Worm (Caenorhabditis elegans) whole organism, late embryonic: ENCODE results near the gene nhr-142.

Source experiments
- che-1 ChIP-seq: sonication (generic microtip); optimal IDR thresholded peaks from 2 replicates; lab custom pipeline; 2016; ENCODE audit warnings: mild to moderate bottlenecking, missing genetic modification characterization, missing compliant biosample characterization
- elt-2 ChIP-seq: sonication (generic microtip); optimal IDR thresholded peaks from 2 replicates; lab custom pipeline; 2016; ENCODE audit warnings: missing genetic modification reagents, missing genetic modification characterization, missing compliant biosample characterization
- fax-1 ChIP-seq: sonication (generic microtip); optimal IDR thresholded peaks from 2 replicates; lab custom pipeline; 2016; ENCODE audit warnings: missing genotype, missing genetic modification characterization, missing compliant biosample characterization
- fkh-10 ChIP-seq: fragments of 150-350 bp; optimal IDR thresholded peaks from 2 replicates; lab custom pipeline; 2014; ENCODE audit warnings: missing biosample characterization, missing genetic modification reagents, missing genetic modification characterization
- hlh-30 ChIP-seq: sonication (generic microtip); optimal IDR thresholded peaks from 2 replicates; lab custom pipeline; 2017; ENCODE audit warnings: antibody characterized with exemption, missing genetic modification characterization, missing compliant biosample characterization; ENCODE audit not compliant: insufficient read depth
- pat-9 ChIP-seq: fragments of 200-800 bp; sonication (Bioruptor generic); optimal IDR thresholded peaks from 2 replicates; lab custom pipeline; 2018; ENCODE audit warnings: mild to moderate bottlenecking, missing genetic modification characterization, moderate library complexity, missing compliant biosample characterization
- pha-4 ChIP-seq: fragments of 150-350 bp; optimal IDR thresholded peaks from 2 replicates; lab custom pipeline; 2018; ENCODE audit warnings: missing biosample characterization, missing genetic modification reagents, missing genetic modification characterization
- pqm-1 ChIP-seq: sonication (generic microtip); optimal IDR thresholded peaks from 2 replicates; lab custom pipeline; 2016; ENCODE audit warnings: missing genetic modification characterization, missing compliant biosample characterization
- rnt-1 ChIP-seq: sonication (generic microtip); optimal IDR thresholded peaks from 2 replicates; lab custom pipeline; 2016; ENCODE audit warnings: missing genetic modification characterization, missing compliant biosample characterization
- tbx-2 ChIP-seq: sonication (generic microtip); optimal IDR thresholded peaks from 2 replicates; lab custom pipeline; 2016; ENCODE audit warnings: missing genetic modification characterization, missing compliant biosample characterization
- ztf-16 ChIP-seq: sonication (generic microtip); optimal IDR thresholded peaks from 2 replicates; lab custom pipeline; 2017; ENCODE audit warnings: missing genetic modification characterization, missing compliant biosample characterization

DNA sequence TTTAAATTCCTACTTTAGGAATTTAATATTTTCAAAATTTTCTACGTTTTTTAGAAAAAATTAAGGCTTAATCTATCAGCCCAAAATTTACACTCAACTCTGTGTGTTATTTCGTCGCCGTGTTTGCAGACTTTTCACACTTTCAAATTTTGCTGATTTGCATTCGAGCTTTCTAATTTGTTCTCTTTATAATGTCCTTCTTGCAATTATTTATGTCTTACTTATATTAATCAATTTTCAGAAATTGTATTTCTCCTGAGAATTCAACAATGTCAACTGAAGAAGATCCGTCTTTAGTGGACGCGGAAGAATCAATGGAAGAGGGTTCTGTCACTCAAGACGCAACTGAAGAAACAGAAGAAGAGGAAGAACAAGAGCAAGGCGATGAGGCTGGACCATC, 36.2 kb upstream of the nhr-142 start, which contains the start of gene let-418:
- TF ChIP-seq tbx-2 (tag; lab: Kevin White, UChicago) = no peak
- TF ChIP-seq ztf-16 (tag; lab: Kevin White, UChicago) = no peak
- TF ChIP-seq rnt-1 (tag; lab: Kevin White, UChicago) = no peak
- TF ChIP-seq fkh-10 (GFP tag; lab: Kevin White, UChicago) = no peak
- TF ChIP-seq che-1 (tag; lab: Kevin White, UChicago) = no peak
- TF ChIP-seq pat-9 (tag; lab: Kevin White, UChicago) = no peak
- TF ChIP-seq fax-1 (tag; lab: Kevin White, UChicago) = no peak
- no peak for TF ChIP-seq pha-4 (tag; lab: Kevin White, UChicago)
- TF ChIP-seq hlh-30 (tag; lab: Kevin White, UChicago) = no peak
- TF ChIP-seq pqm-1 = no peak
- no peak for TF ChIP-seq elt-2 (tag; lab: Kevin White, UChicago)
